Fruit fly (Drosophila melanogaster): ENCODE results near the gene MED17.

dm6 chr3R:18160165-18160814 lies 28.6 kb upstream of the MED17 start:
- no peak for TF ChIP-seq CG10959 (GFP tag; IDR thresholded peaks at IDR 0.05)
- no peak for TF ChIP-seq fru (optimal IDR thresholded peaks at IDR 0.05)
- no peak for TF ChIP-seq Trl (optimal IDR thresholded peaks at IDR 0.05)
- TF ChIP-seq Trl (GFP tag; optimal IDR thresholded peaks at IDR 0.05) = no peak
- no peak for TF ChIP-seq pho (GFP tag; optimal IDR thresholded peaks at IDR 0.05)
- TF ChIP-seq Hr39 (optimal IDR thresholded peaks at IDR 0.05) = no peak
- TF ChIP-seq nerfin-2 (GFP tag; IDR thresholded peaks at IDR 0.05; ENCODE audit: partially characterized antibody) = no peak
- no peak for TF ChIP-seq chif (GFP tag; optimal IDR thresholded peaks at IDR 0.05)
- no peak for TF ChIP-seq pros (GFP tag; optimal IDR thresholded peaks at IDR 0.05)
- no peak for TF ChIP-seq crp (GFP tag; optimal IDR thresholded peaks at IDR 0.05)
- TF ChIP-seq CG10274 (GFP tag; optimal IDR thresholded peaks at IDR 0.05) = no peak
